ENCODE assay signal across 1 fruit fly cellular context in the genomic region with DNA sequence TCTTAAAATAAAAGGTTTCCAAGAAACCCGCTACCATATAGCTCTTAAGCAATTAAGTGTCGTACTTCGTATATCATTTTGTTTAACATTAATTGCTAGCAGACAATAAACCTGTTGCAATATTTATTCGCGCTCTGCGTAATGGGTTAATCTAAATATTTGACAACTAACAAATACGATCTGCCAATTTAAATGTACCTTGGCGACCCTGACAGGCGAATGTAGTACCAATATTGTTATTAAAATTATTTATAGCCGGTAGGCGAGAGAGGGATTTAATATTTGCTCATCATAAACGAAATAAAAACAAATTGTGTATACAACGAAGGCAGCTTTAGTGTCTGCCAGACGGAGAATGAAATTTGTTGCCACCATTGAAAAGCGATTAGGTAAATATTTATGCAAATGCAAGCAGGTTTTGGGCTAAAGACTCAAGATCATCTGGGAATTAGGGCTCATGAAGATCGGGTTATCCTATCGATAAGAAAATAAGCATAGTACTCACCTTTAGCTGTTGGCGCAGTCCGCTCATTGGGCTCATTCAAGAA.
A peak's percentile ranks its signal among the peaks of the same experiment; 100 is the strongest.
TF ChIP-seq lines count a peak whose summit lies in the region.

No protein-coding gene starts in this region.

TF ChIP-seq in whole organism, embryonic, 481 proteins besides CTCF, POLR2A, EP300 and RAD21 (continued from another document and continues in another):
- no peak for TF ChIP-seq C15 (GFP tag; IDR thresholded peaks at IDR 0.05; lab: Robert Waterston, UW)
- TF ChIP-seq Dip2 (GFP tag; IDR thresholded peaks at IDR 0.05; lab: Robert Waterston, UW) = no peak
- peak; percentile 7 for TF ChIP-seq Asciz (GFP tag; optimal IDR thresholded peaks at IDR 0.05; lab: Kevin White, UChicago)
- TF ChIP-seq Ssrp (tag; optimal IDR thresholded peaks at IDR 0.05; lab: Kevin White, UChicago) = no peak
- TF ChIP-seq lmd (GFP tag; IDR thresholded peaks at IDR 0.05; lab: Robert Waterston, UW) = no peak
- TF ChIP-seq CG13424 (tag; optimal IDR thresholded peaks at IDR 0.05; lab: Kevin White, UChicago) = no peak
- no peak for TF ChIP-seq tin (GFP tag; optimal IDR thresholded peaks at IDR 0.05; lab: Kevin White, UChicago)
- peak; percentile 36; the same call in 1 of the 2 replicates for TF ChIP-seq sob (GFP tag; IDR thresholded peaks at IDR 0.05; lab: Robert Waterston, UW)
- no peak for TF ChIP-seq zen (tag; optimal IDR thresholded peaks at IDR 0.05; lab: Kevin White, UChicago)
- no peak for TF ChIP-seq cato (GFP tag; optimal IDR thresholded peaks at IDR 0.05; lab: Kevin White, UChicago; ENCODE audit: borderline replicate concordance)
- no peak for TF ChIP-seq cwo (GFP tag; optimal IDR thresholded peaks at IDR 0.05; lab: Kevin White, UChicago)
- TF ChIP-seq CG2875 (GFP tag; optimal IDR thresholded peaks at IDR 0.05; lab: Kevin White, UChicago) = no peak
- no peak for TF ChIP-seq Gsc (GFP tag; IDR thresholded peaks at IDR 0.05; lab: Robert Waterston, UW)
- no peak for TF ChIP-seq CG8944 (GFP tag; optimal IDR thresholded peaks at IDR 0.05; lab: Kevin White, UChicago)
- no peak for TF ChIP-seq trem (tag; optimal IDR thresholded peaks at IDR 0.05; lab: Kevin White, UChicago)
- TF ChIP-seq CG12659 (GFP tag; optimal IDR thresholded peaks at IDR 0.05; lab: Kevin White, UChicago) = peak; percentile 32
- no peak for TF ChIP-seq CG30431 (GFP tag; optimal IDR thresholded peaks at IDR 0.05; lab: Kevin White, UChicago)
- no peak for TF ChIP-seq CG5953 (GFP tag; IDR thresholded peaks at IDR 0.05; lab: Robert Waterston, UW)
- no peak for TF ChIP-seq dmrt11E (tag; optimal IDR thresholded peaks at IDR 0.05; lab: Kevin White, UChicago)
- no peak for TF ChIP-seq CG8290 (GFP tag; optimal IDR thresholded peaks at IDR 0.05; lab: Kevin White, UChicago)
- TF ChIP-seq CG8290 (tag; optimal IDR thresholded peaks at IDR 0.05; lab: Kevin White, UChicago) = peak in 1 of 2 experiments; percentile 81
- TF ChIP-seq phol (tag; optimal IDR thresholded peaks at IDR 0.05; lab: Kevin White, UChicago) = no peak
- TF ChIP-seq CG11504 (tag; optimal IDR thresholded peaks at IDR 0.05; lab: Kevin White, UChicago) = peak; percentile 1
- no peak for TF ChIP-seq CG6689 (GFP tag; IDR thresholded peaks at IDR 0.05; lab: Robert Waterston, UW)
- TF ChIP-seq CG18262 (tag; optimal IDR thresholded peaks at IDR 0.05; lab: Kevin White, UChicago) = no peak
- no peak for TF ChIP-seq hbn (GFP tag; IDR thresholded peaks at IDR 0.05; lab: Robert Waterston, UW; ENCODE audit: partially characterized antibody)
- no peak for TF ChIP-seq salm (tag; optimal IDR thresholded peaks at IDR 0.05; lab: Kevin White, UChicago)
- no peak for TF ChIP-seq fu2 (GFP tag; optimal IDR thresholded peaks at IDR 0.05; lab: Kevin White, UChicago)
- peak; percentile 16 for TF ChIP-seq CG7928 (GFP tag; optimal IDR thresholded peaks at IDR 0.05; lab: Kevin White, UChicago)
- TF ChIP-seq Camta (GFP tag; optimal IDR thresholded peaks at IDR 0.05; lab: Kevin White, UChicago) = no peak
- TF ChIP-seq D19B (GFP tag; optimal IDR thresholded peaks at IDR 0.05; lab: Kevin White, UChicago) = no peak
- TF ChIP-seq knrl (GFP tag; IDR thresholded peaks at IDR 0.05; lab: Robert Waterston, UW; ENCODE audit: partially characterized antibody) = no peak
- TF ChIP-seq Usf (GFP tag; optimal IDR thresholded peaks at IDR 0.05; lab: Kevin White, UChicago) = no peak
- TF ChIP-seq CG31388 (GFP tag; optimal IDR thresholded peaks at IDR 0.05; lab: Kevin White, UChicago) = no peak
- TF ChIP-seq wek (GFP tag; optimal IDR thresholded peaks at IDR 0.05; lab: Kevin White, UChicago) = no peak
- no peak for TF ChIP-seq CG3847 (GFP tag; IDR thresholded peaks at IDR 0.05; lab: Robert Waterston, UW)
- no peak for TF ChIP-seq Lhr (GFP tag; optimal IDR thresholded peaks at IDR 0.05; lab: Kevin White, UChicago)
- TF ChIP-seq zen2 (GFP tag; IDR thresholded peaks at IDR 0.05; lab: Robert Waterston, UW; ENCODE audit: partially characterized antibody) = no peak
- peak; percentile 35 for TF ChIP-seq CG2120 (GFP tag; optimal IDR thresholded peaks at IDR 0.05; lab: Kevin White, UChicago)
- no peak for TF ChIP-seq Blimp-1 (GFP tag; optimal IDR thresholded peaks at IDR 0.05; lab: Kevin White, UChicago)
- TF ChIP-seq NK7.1 (GFP tag; optimal IDR thresholded peaks at IDR 0.05; lab: Kevin White, UChicago) = no peak
- TF ChIP-seq tx (GFP tag; optimal IDR thresholded peaks at IDR 0.05; lab: Kevin White, UChicago) = no peak
- peak; percentile 23 for TF ChIP-seq odd (GFP tag; optimal IDR thresholded peaks at IDR 0.05; lab: Kevin White, UChicago)
- TF ChIP-seq shn (GFP tag; optimal IDR thresholded peaks at IDR 0.05; lab: Kevin White, UChicago) = no peak
- peak; percentile 64 for TF ChIP-seq CG2678 (tag; optimal IDR thresholded peaks at IDR 0.05; lab: Kevin White, UChicago)
- TF ChIP-seq CG1233 (GFP tag; optimal IDR thresholded peaks at IDR 0.05; lab: Kevin White, UChicago) = peak; percentile 21
- peak; percentile 51 for TF ChIP-seq fd3F (GFP tag; optimal IDR thresholded peaks at IDR 0.05; lab: Kevin White, UChicago)
- TF ChIP-seq CG17802 (tag; optimal IDR thresholded peaks at IDR 0.05; lab: Kevin White, UChicago) = no peak
- no peak for TF ChIP-seq dimm (GFP tag; IDR thresholded peaks at IDR 0.05; lab: Robert Waterston, UW)
- TF ChIP-seq CG15269 (tag; optimal IDR thresholded peaks at IDR 0.05; lab: Kevin White, UChicago) = peak; percentile 60
- TF ChIP-seq CG15011 (GFP tag; optimal IDR thresholded peaks at IDR 0.05; lab: Kevin White, UChicago) = peak; percentile 25
- no peak for TF ChIP-seq Mes4 (GFP tag; optimal IDR thresholded peaks at IDR 0.05; lab: Kevin White, UChicago)
- no peak for TF ChIP-seq ttk (GFP tag; IDR thresholded peaks at IDR 0.05; lab: Robert Waterston, UW)
- peak; percentile 55 for TF ChIP-seq CG12071 (GFP tag; optimal IDR thresholded peaks at IDR 0.05; lab: Kevin White, UChicago)
- no peak for TF ChIP-seq z (GFP tag; IDR thresholded peaks at IDR 0.05; lab: Robert Waterston, UW)
- TF ChIP-seq CG7357 (GFP tag; IDR thresholded peaks at IDR 0.05; lab: Robert Waterston, UW) = no peak
- TF ChIP-seq CoRest (tag; optimal IDR thresholded peaks at IDR 0.05; lab: Kevin White, UChicago) = peak; percentile 13
- no peak for TF ChIP-seq ssp (GFP tag; IDR thresholded peaks at IDR 0.05; lab: Robert Waterston, UW)
- TF ChIP-seq lab (GFP tag; optimal IDR thresholded peaks at IDR 0.05; lab: Kevin White, UChicago) = peak; percentile 81
- peak; percentile 12 for TF ChIP-seq Sox100B (GFP tag; optimal IDR thresholded peaks at IDR 0.05; lab: Kevin White, UChicago)
- TF ChIP-seq CG4360 (GFP tag; IDR thresholded peaks at IDR 0.05; lab: Robert Waterston, UW) = no peak
- peak; percentile 67 for TF ChIP-seq schlank (tag; optimal IDR thresholded peaks at IDR 0.05; lab: Kevin White, UChicago)
- TF ChIP-seq unpg (GFP tag; optimal IDR thresholded peaks at IDR 0.05; lab: Kevin White, UChicago) = peak; percentile 37
- no peak for TF ChIP-seq sima (GFP tag; optimal IDR thresholded peaks at IDR 0.05; lab: Kevin White, UChicago)
- TF ChIP-seq HHEX (GFP tag; optimal IDR thresholded peaks at IDR 0.05; lab: Kevin White, UChicago) = peak; percentile 29
- peak; percentile 43 for TF ChIP-seq scrt (GFP tag; optimal IDR thresholded peaks at IDR 0.05; lab: Kevin White, UChicago)
- TF ChIP-seq Fer1 (GFP tag; optimal IDR thresholded peaks at IDR 0.05; lab: Kevin White, UChicago) = peak; percentile 65
- TF ChIP-seq grau (tag; optimal IDR thresholded peaks at IDR 0.05; lab: Kevin White, UChicago) = peak; percentile 8
- TF ChIP-seq Dp (GFP tag; optimal IDR thresholded peaks at IDR 0.05; lab: Kevin White, UChicago) = no peak
- TF ChIP-seq Hr78 (GFP tag; optimal IDR thresholded peaks at IDR 0.05; lab: Kevin White, UChicago) = no peak
- no peak for TF ChIP-seq pum (GFP tag; optimal IDR thresholded peaks at IDR 0.05; lab: Kevin White, UChicago)
- peak; percentile 25 for TF ChIP-seq exex (tag; optimal IDR thresholded peaks at IDR 0.05; lab: Kevin White, UChicago)
- no peak for TF ChIP-seq CG7271 (tag; optimal IDR thresholded peaks at IDR 0.05; lab: Kevin White, UChicago)
- no peak for TF ChIP-seq mam (GFP tag; optimal IDR thresholded peaks at IDR 0.05; lab: Kevin White, UChicago)
- peak; percentile 15 for TF ChIP-seq B-H2 (GFP tag; optimal IDR thresholded peaks at IDR 0.05; lab: Kevin White, UChicago)
- TF ChIP-seq Hmx (GFP tag; optimal IDR thresholded peaks at IDR 0.05; lab: Kevin White, UChicago) = no peak
- peak; percentile 13 for TF ChIP-seq CG7987 (GFP tag; optimal IDR thresholded peaks at IDR 0.05; lab: Kevin White, UChicago)
- TF ChIP-seq CG10267 (tag; optimal IDR thresholded peaks at IDR 0.05; lab: Kevin White, UChicago) = no peak
- no peak for TF ChIP-seq cg (GFP tag; optimal IDR thresholded peaks at IDR 0.05; lab: Kevin White, UChicago)
- TF ChIP-seq klu (GFP tag; IDR thresholded peaks at IDR 0.05; lab: Robert Waterston, UW) = no peak
- TF ChIP-seq sr (GFP tag; IDR thresholded peaks at IDR 0.05; lab: Robert Waterston, UW) = no peak
- no peak for TF ChIP-seq so (GFP tag; IDR thresholded peaks at IDR 0.05; lab: Robert Waterston, UW)
- peak; percentile 42 for TF ChIP-seq ATbp (GFP tag; optimal IDR thresholded peaks at IDR 0.05; lab: Kevin White, UChicago)
- TF ChIP-seq fd102C (GFP tag; optimal IDR thresholded peaks at IDR 0.05; lab: Kevin White, UChicago) = no peak
- TF ChIP-seq Dek (tag; optimal IDR thresholded peaks at IDR 0.05; lab: Kevin White, UChicago) = no peak
- TF ChIP-seq CG4424 (GFP tag; optimal IDR thresholded peaks at IDR 0.05; lab: Kevin White, UChicago) = no peak
- TF ChIP-seq Hand (GFP tag; optimal IDR thresholded peaks at IDR 0.05; lab: Kevin White, UChicago) = peak; percentile 33
- no peak for TF ChIP-seq CG18764 (GFP tag; optimal IDR thresholded peaks at IDR 0.05; lab: Kevin White, UChicago)
- no peak for TF ChIP-seq slou (GFP tag; optimal IDR thresholded peaks at IDR 0.05; lab: Kevin White, UChicago)
- no peak for TF ChIP-seq ab (GFP tag; optimal IDR thresholded peaks at IDR 0.05; lab: Kevin White, UChicago)
- no peak for TF ChIP-seq CG2116 (GFP tag; optimal IDR thresholded peaks at IDR 0.05; lab: Kevin White, UChicago)
- no peak for TF ChIP-seq CG34422 (GFP tag; IDR thresholded peaks at IDR 0.05; lab: Robert Waterston, UW)
- TF ChIP-seq sd (tag; optimal IDR thresholded peaks at IDR 0.05; lab: Kevin White, UChicago) = peak; percentile 43
- no peak for TF ChIP-seq Poxn (GFP tag; IDR thresholded peaks at IDR 0.05; lab: Robert Waterston, UW)
- TF ChIP-seq en (GFP tag; optimal IDR thresholded peaks at IDR 0.05; lab: Kevin White, UChicago) = no peak
- no peak for TF ChIP-seq CG8089 (GFP tag; optimal IDR thresholded peaks at IDR 0.05; lab: Kevin White, UChicago)
- no peak for TF ChIP-seq bsh (GFP tag; optimal IDR thresholded peaks at IDR 0.05; lab: Kevin White, UChicago)
- TF ChIP-seq CG7786 (GFP tag; optimal IDR thresholded peaks at IDR 0.05; lab: Kevin White, UChicago) = no peak
- TF ChIP-seq CG4328 (GFP tag; optimal IDR thresholded peaks at IDR 0.05; lab: Kevin White, UChicago) = no peak
- TF ChIP-seq Med (GFP tag; lab: Kevin White, UChicago) = peak; percentile 84
- no peak for TF ChIP-seq CG42726 (GFP tag; IDR thresholded peaks at IDR 0.05; lab: Robert Waterston, UW; ENCODE audit: partially characterized antibody)
- TF ChIP-seq Fer3 (tag; optimal IDR thresholded peaks at IDR 0.05; lab: Kevin White, UChicago) = peak; percentile 71
- peak; percentile 16 for TF ChIP-seq CG18619 (GFP tag; optimal IDR thresholded peaks at IDR 0.05; lab: Kevin White, UChicago)
- no peak for TF ChIP-seq aop (GFP tag; IDR thresholded peaks at IDR 0.05; lab: Robert Waterston, UW)
- TF ChIP-seq CG10462 (GFP tag; optimal IDR thresholded peaks at IDR 0.05; lab: Kevin White, UChicago) = no peak
- no peak for TF ChIP-seq inv (GFP tag; IDR thresholded peaks at IDR 0.05; lab: Robert Waterston, UW; ENCODE audit: partially characterized antibody)
- peak; percentile 54 for TF ChIP-seq BtbVII (GFP tag; optimal IDR thresholded peaks at IDR 0.05; lab: Kevin White, UChicago)
- no peak for TF ChIP-seq CG9609 (GFP tag; optimal IDR thresholded peaks at IDR 0.05; lab: Kevin White, UChicago)
- TF ChIP-seq lola (GFP tag; optimal IDR thresholded peaks at IDR 0.05; lab: Kevin White, UChicago) = no peak
- TF ChIP-seq CrebB (tag; optimal IDR thresholded peaks at IDR 0.05; lab: Kevin White, UChicago) = no peak
- TF ChIP-seq Ets65A (GFP tag; lab: Kevin White, UChicago) = peak; percentile 53
- TF ChIP-seq CG6813 (GFP tag; optimal IDR thresholded peaks at IDR 0.05; lab: Kevin White, UChicago) = peak; percentile 48
- no peak for TF ChIP-seq Sox102F (GFP tag; optimal IDR thresholded peaks at IDR 0.05; lab: Kevin White, UChicago)
- 0 out of 2 replicates have a peak, but pooled peaks have one; percentile 9 for TF ChIP-seq ranshi (GFP tag; IDR thresholded peaks at IDR 0.05; lab: Robert Waterston, UW)
- peak; percentile 44 for TF ChIP-seq sens (GFP tag; lab: Kevin White, UChicago)
- no peak for TF ChIP-seq dpn (GFP tag; optimal IDR thresholded peaks at IDR 0.05; lab: Kevin White, UChicago)
- no peak for TF ChIP-seq CG10959 (GFP tag; IDR thresholded peaks at IDR 0.05; lab: Robert Waterston, UW)
- no peak for TF ChIP-seq CG14710 (tag; optimal IDR thresholded peaks at IDR 0.05; lab: Kevin White, UChicago)
- TF ChIP-seq tap (tag; optimal IDR thresholded peaks at IDR 0.05; lab: Kevin White, UChicago) = no peak
- TF ChIP-seq GATAe (GFP tag; conservative IDR thresholded peaks at IDR 0.05; lab: Robert Waterston, UW) = no peak
- no peak for TF ChIP-seq pros (GFP tag; optimal IDR thresholded peaks at IDR 0.05; lab: Kevin White, UChicago)
- no peak for TF ChIP-seq CG1024 (GFP tag; IDR thresholded peaks at IDR 0.05; lab: Robert Waterston, UW)
- no peak for TF ChIP-seq CG14050 (GFP tag; IDR thresholded peaks at IDR 0.05; lab: Robert Waterston, UW)
- no peak for TF ChIP-seq CG4820 (GFP tag; optimal IDR thresholded peaks at IDR 0.05; lab: Kevin White, UChicago)
- TF ChIP-seq CG3281 (GFP tag; optimal IDR thresholded peaks at IDR 0.05; lab: Kevin White, UChicago) = peak; percentile 75
- TF ChIP-seq crp (GFP tag; optimal IDR thresholded peaks at IDR 0.05; lab: Kevin White, UChicago) = no peak
- TF ChIP-seq CG18599 (GFP tag; optimal IDR thresholded peaks at IDR 0.05; lab: Kevin White, UChicago) = peak; percentile 77
- no peak for TF ChIP-seq Taf1 (GFP tag; IDR thresholded peaks at IDR 0.05; lab: Robert Waterston, UW)
- no peak for TF ChIP-seq CG33557 (GFP tag; optimal IDR thresholded peaks at IDR 0.05; lab: Kevin White, UChicago)
- no peak for TF ChIP-seq nerfin-1 (tag; optimal IDR thresholded peaks at IDR 0.05; lab: Kevin White, UChicago)
- TF ChIP-seq CG34224 (GFP tag; IDR thresholded peaks at IDR 0.05; lab: Robert Waterston, UW; ENCODE audit: partially characterized antibody) = no peak
- no peak for TF ChIP-seq CG17359 (tag; optimal IDR thresholded peaks at IDR 0.05; lab: Kevin White, UChicago)
